Worm (Caenorhabditis elegans): Measurements from ENCODE around the gene srd-51.

DNA sequence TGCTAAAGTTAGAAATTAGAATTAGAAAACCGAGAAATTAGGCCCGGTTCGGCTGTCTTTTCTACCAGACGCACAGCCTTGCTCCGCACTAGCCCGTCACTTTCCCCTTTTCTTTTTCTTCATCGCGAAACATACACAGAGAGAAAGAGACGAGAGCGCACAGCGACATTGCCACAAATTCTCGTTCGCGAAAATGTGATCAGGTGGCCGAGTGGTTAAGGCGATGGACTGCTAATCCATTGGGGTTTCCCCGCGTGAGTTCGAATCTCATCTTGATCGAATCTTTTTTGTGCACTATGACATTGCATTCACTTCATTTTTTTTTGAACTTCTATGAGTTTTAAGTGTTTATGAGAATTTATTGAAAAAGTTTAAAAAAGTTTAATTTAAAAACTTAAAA, 42.3 kb downstream of the srd-51 start:
- TF ChIP-seq sup-37 (GFP tag; optimal IDR thresholded peaks at IDR 0.05), result no peak
- peak in 1 of 2 experiments; percentile 24 for TF ChIP-seq ztf-11 (tag; optimal IDR thresholded peaks at IDR 0.05)
- no peak for TF ChIP-seq aly-2 (tag; optimal IDR thresholded peaks at IDR 0.05)
- no peak for TF ChIP-seq nhr-12 (tag; optimal IDR thresholded peaks at IDR 0.05)
- TF ChIP-seq dsc-1 (tag; optimal IDR thresholded peaks at IDR 0.05), result peak; percentile 81
- no peak for TF ChIP-seq zag-1 (tag; optimal IDR thresholded peaks at IDR 0.05)
- peak; percentile 25 for TF ChIP-seq unc-86 (tag; optimal IDR thresholded peaks at IDR 0.05)
- no peak for TF ChIP-seq ama-1 (optimal IDR thresholded peaks at IDR 0.05)
- peak; percentile 46 for TF ChIP-seq nhr-20 (tag; optimal IDR thresholded peaks at IDR 0.05)
- TF ChIP-seq lsy-2 (tag; optimal IDR thresholded peaks at IDR 0.05), result peak; percentile 5 to 44
- peak; percentile 30 for TF ChIP-seq xbp-1 (tag; optimal IDR thresholded peaks at IDR 0.05)
- TF ChIP-seq ztf-4 (tag; optimal IDR thresholded peaks at IDR 0.05), result no peak
